Fruit fly (Drosophila melanogaster): Measurements from ENCODE around the gene dnd.

The dnd gene

dm6 chr3R:21890739-21891138 lies 3.6 kb upstream of the dnd start (continued):
- TF ChIP-seq Blimp-1 (GFP tag; optimal IDR thresholded peaks at IDR 0.05) (no peak), achi (GFP tag; optimal IDR thresholded peaks at IDR 0.05) (no peak), dac (GFP tag; optimal IDR thresholded peaks at IDR 0.05) (no peak), CG7368 (GFP tag; optimal IDR thresholded peaks at IDR 0.05) (no peak), CG6163 (GFP tag; IDR thresholded peaks at IDR 0.05) (peak; percentile 17; the same call in 1 of the 3 replicates), CG8319 (GFP tag; optimal IDR thresholded peaks at IDR 0.05) (no peak), OdsH (GFP tag; optimal IDR thresholded peaks at IDR 0.05) (no peak), CG8632 (GFP tag; optimal IDR thresholded peaks at IDR 0.05) (no peak), Hr38 (GFP tag; optimal IDR thresholded peaks at IDR 0.05) (no peak), net (GFP tag; optimal IDR thresholded peaks at IDR 0.05) (no peak), dsx (GFP tag; optimal IDR thresholded peaks at IDR 0.05; ENCODE audit: poor library complexity, severe bottlenecking) (no peak), cyc (GFP tag; optimal IDR thresholded peaks at IDR 0.05) (no peak), Sox102F (GFP tag; optimal IDR thresholded peaks at IDR 0.05) (no peak), CG32006 (GFP tag; optimal IDR thresholded peaks at IDR 0.05) (no peak), acj6 (GFP tag; optimal IDR thresholded peaks at IDR 0.05) (no peak)

dm6 chr3R:21889945-21890344 lies 2.8 kb upstream of the dnd start:
- TF ChIP-seq eg (GFP tag; IDR thresholded peaks at IDR 0.05) (no peak), vri (GFP tag; optimal IDR thresholded peaks at IDR 0.05) (peak; percentile 96), spab (GFP tag; optimal IDR thresholded peaks at IDR 0.05) (no peak), Eip75B (GFP tag; optimal IDR thresholded peaks at IDR 0.05) (no peak), CG9139 (GFP tag; optimal IDR thresholded peaks at IDR 0.05) (peak; percentile 23), Sox15 (GFP tag; optimal IDR thresholded peaks at IDR 0.05) (no peak), achi (GFP tag; optimal IDR thresholded peaks at IDR 0.05) (no peak), CG7368 (GFP tag; optimal IDR thresholded peaks at IDR 0.05) (no peak), fkh (GFP tag; optimal IDR thresholded peaks at IDR 0.05) (no peak), CG6792 (GFP tag; optimal IDR thresholded peaks at IDR 0.05) (no peak), CG3032 (tag; optimal IDR thresholded peaks at IDR 0.05) (no peak), Hr39 (GFP tag; optimal IDR thresholded peaks at IDR 0.05) (no peak), CG11294 (GFP tag; IDR thresholded peaks at IDR 0.05) (no peak), Gug (GFP tag; IDR thresholded peaks at IDR 0.05) (no peak), CG31627 (GFP tag; optimal IDR thresholded peaks at IDR 0.05) (no peak), CG6163 (GFP tag; IDR thresholded peaks at IDR 0.05) (0 out of 3 replicates have a peak, but pooled peaks have one; percentile 6), Lpt (GFP tag; optimal IDR thresholded peaks at IDR 0.05) (no peak), salr (GFP tag; optimal IDR thresholded peaks at IDR 0.05) (no peak), CG8319 (GFP tag; optimal IDR thresholded peaks at IDR 0.05) (no peak), Blimp-1 (GFP tag; optimal IDR thresholded peaks at IDR 0.05) (no peak), CG32006 (GFP tag; optimal IDR thresholded peaks at IDR 0.05) (no peak), Eip78C (GFP tag) (no peak), pdm3 (GFP tag; optimal IDR thresholded peaks at IDR 0.05) (no peak), CG8119 (GFP tag; IDR thresholded peaks at IDR 0.05) (no peak), dac (GFP tag; optimal IDR thresholded peaks at IDR 0.05) (no peak), CG11762 (GFP tag; optimal IDR thresholded peaks at IDR 0.05; ENCODE audit: insufficient read depth) (no peak), topi (GFP tag; optimal IDR thresholded peaks at IDR 0.05) (no peak), dsx (GFP tag; optimal IDR thresholded peaks at IDR 0.05; ENCODE audit: poor library complexity, severe bottlenecking) (no peak), OdsH (GFP tag; optimal IDR thresholded peaks at IDR 0.05) (no peak), CG6276 (GFP tag; optimal IDR thresholded peaks at IDR 0.05) (no peak), acj6 (GFP tag; optimal IDR thresholded peaks at IDR 0.05) (no peak), CG10631 (GFP tag; optimal IDR thresholded peaks at IDR 0.05) (no peak), CG11902 (GFP tag; optimal IDR thresholded peaks at IDR 0.05) (no peak), CG6854 (GFP tag; optimal IDR thresholded peaks at IDR 0.05) (no peak), Eip93F (GFP tag; optimal IDR thresholded peaks at IDR 0.05) (peak; percentile 83), svp (GFP tag) (peak; percentile 84), CG6808 (GFP tag; optimal IDR thresholded peaks at IDR 0.05) (no peak), Met (GFP tag; optimal IDR thresholded peaks at IDR 0.05) (no peak), CG15336 (GFP tag; IDR thresholded peaks at IDR 0.05) (no peak), Ets96B (tag; optimal IDR thresholded peaks at IDR 0.05) (no peak), esn (GFP tag; optimal IDR thresholded peaks at IDR 0.05) (no peak), CG4318 (GFP tag; optimal IDR thresholded peaks at IDR 0.05) (no peak), CG10669 (GFP tag; optimal IDR thresholded peaks at IDR 0.05) (no peak), Hr38 (GFP tag; optimal IDR thresholded peaks at IDR 0.05) (no peak), cyc (GFP tag; optimal IDR thresholded peaks at IDR 0.05) (no peak), CG1621 (tag; optimal IDR thresholded peaks at IDR 0.05) (no peak)
